Worm (Caenorhabditis elegans) whole organism, mixed stage, embryonic: Measurements from ENCODE around the gene F21C10.6.

Source experiments
- ceh-43 ChIP-seq: fragments of 200-800 bp; sonication (Bioruptor generic); optimal IDR thresholded peaks from 2 replicates; lab custom pipeline; 2018; ENCODE audit warnings: mild to moderate bottlenecking, missing genetic modification characterization, moderate library complexity, missing compliant biosample characterization
- mab-5 ChIP-seq: fragments of 150-350 bp; optimal IDR thresholded peaks from 2 replicates; lab custom pipeline; 2014; ENCODE audit warnings: missing biosample characterization, missing genetic modification characterization
- mep-1 ChIP-seq: fragments of 150-350 bp; optimal IDR thresholded peaks from 2 replicates; lab custom pipeline; 2017; ENCODE audit warnings: missing biosample characterization, missing genetic modification reagents, missing genetic modification characterization, inconsistent platforms
- nhr-12 ChIP-seq: fragments of 150-350 bp; optimal IDR thresholded peaks from 2 replicates; lab custom pipeline; 2014; ENCODE audit warnings: missing biosample characterization, missing genetic modification characterization
- nhr-28 ChIP-seq: fragments of 150-350 bp; optimal IDR thresholded peaks from 2 replicates; lab custom pipeline; 2014; ENCODE audit warnings: missing biosample characterization, missing genetic modification characterization
- snpc-4 ChIP-seq: fragments of 150-350 bp; optimal IDR thresholded peaks from 2 replicates; lab custom pipeline; 2014; ENCODE audit warnings: missing biosample characterization, missing genetic modification characterization
- unc-120 ChIP-seq: sonication (generic microtip); optimal IDR thresholded peaks from 2 replicates; lab custom pipeline; 2017; ENCODE audit warnings: missing genetic modification characterization, missing compliant biosample characterization; ENCODE audit not compliant: poor library complexity, severe bottlenecking
- unc-62 ChIP-seq: fragments of 150-350 bp; optimal IDR thresholded peaks from 2 replicates; lab custom pipeline; 2014; ENCODE audit warnings: missing biosample characterization, missing genetic modification reagents, missing genetic modification characterization

- TF ChIP-seq unc-62 (GFP tag; lab: Kevin White, UChicago) (no peak), nhr-28 (tag; lab: Kevin White, UChicago) (no peak), mep-1 (tag; lab: Kevin White, UChicago) (no peak), snpc-4 (tag; lab: Kevin White, UChicago) (no peak), ceh-43 (GFP tag; lab: Kevin White, UChicago) (no peak), unc-120 (tag; lab: Kevin White, UChicago) (no peak), nhr-12 (tag; lab: Kevin White, UChicago) (no peak), mab-5 (tag; lab: Kevin White, UChicago) (no peak)
Observed at ce11 chrV:9162955-9163468, 38.7 kb downstream of the F21C10.6 start, which contains the start of gene col-145.
